Fruit fly (Drosophila melanogaster) whole organism, embryonic: ENCODE results near the gene CG42536.

Experiments used
- CG1024 ChIP-seq: fragments of 200-800 bp; sonication (Bioruptor generic); IDR thresholded peaks from 2 replicates; pipeline ENCODE4 v1.3.6; 2022; ENCODE audit warnings: missing biosample characterization, missing genetic modification characterization
- CG10267 ChIP-seq: fragments of 200-800 bp; sonication (Bioruptor generic); optimal IDR thresholded peaks from 2 replicates; lab custom pipeline; 2018; ENCODE audit warnings: missing biosample characterization, mild to moderate bottlenecking, missing genetic modification characterization, moderate library complexity
- CG10543 ChIP-seq: fragments of 200-800 bp; sonication (Bioruptor generic); optimal IDR thresholded peaks from 3 replicates; lab custom pipeline; 2017; ENCODE audit warnings: missing biosample characterization, mild to moderate bottlenecking, missing genetic modification characterization, moderate library complexity
- CG11696 ChIP-seq: fragments of 200-800 bp; sonication (Bioruptor generic); IDR thresholded peaks from 2 replicates; pipeline ENCODE4 v1.3.6; 2022; ENCODE audit warnings: missing biosample characterization, missing genetic modification characterization
- CG12236 ChIP-seq: fragments of 200-800 bp; sonication (Bioruptor generic); optimal IDR thresholded peaks from 2 replicates; lab custom pipeline; 2016; ENCODE audit warnings: missing biosample characterization, missing genetic modification characterization
- CG15696 ChIP-seq: fragments of 200-800 bp; sonication (Bioruptor generic); optimal IDR thresholded peaks from 2 replicates; lab custom pipeline; 2019; ENCODE audit warnings: missing biosample characterization, mild to moderate bottlenecking, missing genetic modification characterization, moderate library complexity
- CG16813 ChIP-seq: fragments of 200-800 bp; sonication (Bioruptor generic); IDR thresholded peaks from 3 replicates; pipeline ENCODE4 v1.3.6; 2022; ENCODE audit warnings: missing biosample characterization, missing genetic modification characterization; ENCODE audit not compliant: partially characterized antibody
- CG16863 ChIP-seq: fragments of 200-800 bp; sonication (Bioruptor generic); optimal IDR thresholded peaks from 3 replicates; lab custom pipeline; 2016; ENCODE audit warnings: missing biosample characterization, missing genetic modification characterization
- CG17186 ChIP-seq: fragments of 200-800 bp; sonication (Bioruptor generic); optimal IDR thresholded peaks from 3 replicates; lab custom pipeline; 2017; ENCODE audit warnings: missing biosample characterization, missing genetic modification reagents, missing genetic modification characterization
- CG18764 ChIP-seq: fragments of 200-800 bp; sonication (Bioruptor generic); optimal IDR thresholded peaks from 3 replicates; lab custom pipeline; 2016; ENCODE audit warnings: missing biosample characterization, missing genetic modification characterization
- CG2875 ChIP-seq: fragments of 200-800 bp; sonication (Bioruptor generic); optimal IDR thresholded peaks from 2 replicates; lab custom pipeline; 2017; ENCODE audit warnings: missing biosample characterization, mild to moderate bottlenecking, missing genetic modification characterization, missing genetic modification reagents
- CG31224 ChIP-seq: fragments of 200-800 bp; sonication (Bioruptor generic); IDR thresholded peaks from 2 replicates; pipeline ENCODE4 v1.3.6; 2022; ENCODE audit warnings: missing biosample characterization, missing genetic modification characterization
- CG33557 ChIP-seq: fragments of 200-800 bp; sonication (Bioruptor generic); optimal IDR thresholded peaks from 2 replicates; lab custom pipeline; 2019; ENCODE audit warnings: missing biosample characterization, mild to moderate bottlenecking, missing genetic modification characterization, moderate library complexity
- CG34224 ChIP-seq: fragments of 200-800 bp; sonication (Bioruptor generic); IDR thresholded peaks from 3 replicates; pipeline ENCODE4 v1.3.6; 2022; ENCODE audit warnings: missing biosample characterization, missing genetic modification characterization; ENCODE audit not compliant: partially characterized antibody
- CG42726 ChIP-seq: fragments of 200-800 bp; sonication (Bioruptor generic); IDR thresholded peaks from 2 replicates; pipeline ENCODE4 v1.3.6; 2022; ENCODE audit warnings: missing biosample characterization, missing genetic modification characterization; ENCODE audit not compliant: partially characterized antibody
- CG43689 ChIP-seq: fragments of 200-800 bp; sonication (Bioruptor generic); IDR thresholded peaks from 2 replicates; pipeline ENCODE4 v1.3.6; 2022; ENCODE audit warnings: missing biosample characterization, missing genetic modification characterization
- CG7556 ChIP-seq: fragments of 200-800 bp; sonication (Bioruptor generic); optimal IDR thresholded peaks from 2 replicates; lab custom pipeline; 2017; ENCODE audit warnings: missing biosample characterization, mild to moderate bottlenecking, missing genetic modification characterization
- CG8359 ChIP-seq: fragments of 200-800 bp; sonication (Bioruptor generic); optimal IDR thresholded peaks from 2 replicates; lab custom pipeline; 2017; ENCODE audit warnings: missing biosample characterization, mild to moderate bottlenecking, missing genetic modification characterization, borderline replicate concordance
- CG9437 ChIP-seq: fragments of 200-800 bp; sonication (Bioruptor generic); optimal IDR thresholded peaks from 2 replicates; lab custom pipeline; 2018; ENCODE audit warnings: missing biosample characterization, mild to moderate bottlenecking, missing genetic modification characterization
- Chrac-16 ChIP-seq: fragments of 200-800 bp; sonication (Bioruptor generic); optimal IDR thresholded peaks from 3 replicates; lab custom pipeline; 2016; ENCODE audit warnings: missing biosample characterization, missing genetic modification characterization
- CkIIα-i1 ChIP-seq: fragments of 200-800 bp; sonication (Bioruptor generic); IDR thresholded peaks from 2 replicates; pipeline ENCODE4 v1.3.6; 2022; ENCODE audit warnings: missing biosample characterization, missing genetic modification characterization
- CrebB ChIP-seq: fragments of 200-800 bp; sonication (Bioruptor generic); optimal IDR thresholded peaks from 3 replicates; lab custom pipeline; 2018; ENCODE audit warnings: missing biosample characterization, mild to moderate bottlenecking, missing genetic modification characterization
- Drgx ChIP-seq: fragments of 200-800 bp; sonication (Bioruptor generic); IDR thresholded peaks from 2 replicates; pipeline ENCODE4 v1.3.6; 2022; ENCODE audit warnings: missing biosample characterization, missing genetic modification characterization
- Ets65A ChIP-seq: fragments of 200-800 bp; sonication (Bioruptor generic); peaks from one replicate; lab custom pipeline; 2016; ENCODE audit warnings: missing biosample characterization, missing genetic modification characterization
- HLHmδ ChIP-seq: fragments of 200-800 bp; sonication (Bioruptor generic); optimal IDR thresholded peaks from 2 replicates; lab custom pipeline; 2018; ENCODE audit warnings: missing biosample characterization, mild to moderate bottlenecking, missing genetic modification characterization, moderate library complexity
- HmgD ChIP-seq: fragments of 200-800 bp; sonication (Bioruptor generic); optimal IDR thresholded peaks from 3 replicates; lab custom pipeline; 2016; ENCODE audit warnings: missing biosample characterization, missing genetic modification characterization
- Lim3 ChIP-seq: fragments of 200-800 bp; sonication (Bioruptor generic); IDR thresholded peaks from 2 replicates; pipeline ENCODE4 v1.3.6; 2022; ENCODE audit warnings: missing biosample characterization, missing genetic modification characterization
- Myb ChIP-seq: fragments of 200-800 bp; sonication (Bioruptor generic); optimal IDR thresholded peaks from 2 replicates; lab custom pipeline; 2016; ENCODE audit warnings: missing biosample characterization, missing genetic modification characterization
- NC2α ChIP-seq: fragments of 200-800 bp; sonication (Bioruptor generic); optimal IDR thresholded peaks from 2 replicates; lab custom pipeline; 2016; ENCODE audit warnings: missing biosample characterization, missing genetic modification characterization
- Poxn ChIP-seq: fragments of 200-800 bp; sonication (Bioruptor generic); IDR thresholded peaks from 2 replicates; pipeline ENCODE4 v1.3.6; 2022; ENCODE audit warnings: missing biosample characterization, missing genetic modification characterization
- Rx ChIP-seq: fragments of 200-800 bp; sonication (Bioruptor generic); IDR thresholded peaks from 2 replicates; pipeline ENCODE4 v1.3.6; 2022; ENCODE audit warnings: missing biosample characterization, missing genetic modification characterization
- Scr ChIP-seq: fragments of 200-800 bp; sonication (Bioruptor generic); IDR thresholded peaks from 2 replicates; pipeline ENCODE4 v1.3.6; 2022; ENCODE audit warnings: missing biosample characterization, missing genetic modification characterization; ENCODE audit not compliant: partially characterized antibody
- Sry-β ChIP-seq: fragments of 200-800 bp; sonication (Bioruptor generic); optimal IDR thresholded peaks from 2 replicates; lab custom pipeline; 2018; ENCODE audit warnings: missing biosample characterization, mild to moderate bottlenecking, missing genetic modification characterization, moderate library complexity
- Stat92E ChIP-seq, 3 experiments: fragments of >200 bp in 2 of 3; fragments of 200-800 bp in 1 of 3; sonication (Bioruptor generic) in 1 of 3; optimal IDR thresholded peaks; 2 replicates each; lab custom pipeline; 2017 to 2019; ENCODE audit warnings: missing biosample characterization in 3 of 3, missing genetic modification characterization in 3 of 3, mild to moderate bottlenecking in 1 of 3, moderate library complexity in 1 of 3
- bowl ChIP-seq: fragments of 200-800 bp; sonication (Bioruptor generic); IDR thresholded peaks from 2 replicates; pipeline ENCODE4 v1.3.6; 2022; ENCODE audit warnings: missing biosample characterization, missing genetic modification characterization
- croc ChIP-seq: fragments of 200-800 bp; sonication (Bioruptor generic); conservative IDR thresholded peaks from 3 replicates; pipeline ENCODE4 v1.3.6; 2022; ENCODE audit warnings: missing biosample characterization, missing genetic modification characterization
- esg ChIP-seq: fragments of 200-800 bp; sonication (Bioruptor generic); conservative IDR thresholded peaks from 2 replicates; pipeline ENCODE4 v1.3.6; 2022; ENCODE audit warnings: missing biosample characterization, missing genetic modification characterization
- gcm ChIP-seq: fragments of 200-800 bp; sonication (Bioruptor generic); optimal IDR thresholded peaks from 2 replicates; lab custom pipeline; 2019; ENCODE audit warnings: missing biosample characterization, mild to moderate bottlenecking, missing genetic modification characterization, moderate library complexity
- gsb-n ChIP-seq: fragments of 200-800 bp; sonication (Bioruptor generic); optimal IDR thresholded peaks from 3 replicates; lab custom pipeline; 2018; ENCODE audit warnings: missing biosample characterization, mild to moderate bottlenecking, missing genetic modification characterization
- ham ChIP-seq: fragments of 200-800 bp; sonication (Bioruptor generic); IDR thresholded peaks from 2 replicates; pipeline ENCODE4 v1.3.6; 2022; ENCODE audit warnings: missing biosample characterization, missing genetic modification characterization
- mam ChIP-seq: fragments of 200-800 bp; sonication (Bioruptor generic); optimal IDR thresholded peaks from 3 replicates; lab custom pipeline; 2016; ENCODE audit warnings: missing biosample characterization, missing genetic modification characterization
- pfk ChIP-seq: fragments of 200-800 bp; sonication (Bioruptor generic); optimal IDR thresholded peaks from 2 replicates; lab custom pipeline; 2018; ENCODE audit warnings: missing biosample characterization, mild to moderate bottlenecking, missing genetic modification characterization, moderate library complexity
- pita ChIP-seq: fragments of 200-800 bp; sonication (Bioruptor generic); optimal IDR thresholded peaks from 2 replicates; lab custom pipeline; 2017; ENCODE audit warnings: missing biosample characterization, mild to moderate bottlenecking, missing genetic modification characterization
- pros ChIP-seq: fragments of 200-800 bp; sonication (Bioruptor generic); optimal IDR thresholded peaks from 3 replicates; lab custom pipeline; 2019; ENCODE audit warnings: missing biosample characterization, mild to moderate bottlenecking, missing genetic modification characterization, moderate library complexity
- shn ChIP-seq: fragments of 200-800 bp; sonication (Bioruptor generic); optimal IDR thresholded peaks from 3 replicates; lab custom pipeline; 2016; ENCODE audit warnings: missing biosample characterization, missing genetic modification characterization
- tin ChIP-seq: fragments of 200-800 bp; sonication (Bioruptor generic); optimal IDR thresholded peaks from 3 replicates; lab custom pipeline; 2016; ENCODE audit warnings: missing biosample characterization, missing genetic modification characterization
- toy ChIP-seq: fragments of 200-800 bp; sonication (Bioruptor generic); IDR thresholded peaks from 2 replicates; pipeline ENCODE4 v1.3.6; 2022; ENCODE audit warnings: missing biosample characterization, missing genetic modification characterization
- zen2 ChIP-seq: fragments of 200-800 bp; sonication (Bioruptor generic); IDR thresholded peaks from 3 replicates; pipeline ENCODE4 v1.3.6; 2022; ENCODE audit warnings: missing biosample characterization, missing genetic modification characterization; ENCODE audit not compliant: partially characterized antibody

CG42536 gene

dm6 chr3L:10665433-10666150, 35.7 kb upstream of the CG42536 start (continued):
- peak; percentile 99 for TF ChIP-seq gcm (GFP tag; lab: Kevin White, UChicago)
- peak; percentile 78 for TF ChIP-seq bowl
- TF ChIP-seq Chrac-16, result peak; percentile 94
- peak; percentile 91 for TF ChIP-seq CG18764 (GFP tag; lab: Kevin White, UChicago)
- peak; percentile 94 for TF ChIP-seq esg (GFP tag; lab: Robert Waterston, UW)
- TF ChIP-seq Myb (GFP tag; lab: Kevin White, UChicago), result peak; percentile 37
- TF ChIP-seq CG11696 (GFP tag; lab: Robert Waterston, UW), result peak; percentile 98
- peak; percentile 92 for TF ChIP-seq pros (GFP tag; lab: Kevin White, UChicago)
- TF ChIP-seq Ets65A (GFP tag; lab: Kevin White, UChicago), result peak; percentile 95
- TF ChIP-seq Sry-β (GFP tag; lab: Kevin White, UChicago), result peak; percentile 67
- TF ChIP-seq Lim3 (GFP tag; lab: Robert Waterston, UW), result 0 out of 2 replicates have a peak, but pooled peaks have one; percentile 57
- peak; percentile 98 for TF ChIP-seq CG2875 (GFP tag; lab: Kevin White, UChicago)
- TF ChIP-seq CG1024 (GFP tag; lab: Robert Waterston, UW), result peak; percentile 65
- no peak for TF ChIP-seq CG34224 (GFP tag; lab: Robert Waterston, UW)
- TF ChIP-seq Rx (GFP tag; lab: Robert Waterston, UW), result peak; percentile 59
- peak; percentile 67; the same call in 1 of the 2 replicates for TF ChIP-seq CG43689 (GFP tag; lab: Robert Waterston, UW)
- TF ChIP-seq HLHmδ, result no peak
- peak; percentile 53 for TF ChIP-seq shn
- TF ChIP-seq Stat92E (GFP tag; optimal IDR thresholded peaks at IDR 0.05; lab: Kevin White, UChicago), result peak in 2 of 3 experiments; percentile 73 to 98
- TF ChIP-seq zen2 (GFP tag; lab: Robert Waterston, UW), result no peak
- TF ChIP-seq gsb-n (tag; lab: Kevin White, UChicago), result peak; percentile 98
- TF ChIP-seq NC2α (GFP tag; lab: Kevin White, UChicago), result peak; percentile 64
- TF ChIP-seq CG8359 (GFP tag; lab: Kevin White, UChicago), result peak; percentile 91
- no peak for TF ChIP-seq HmgD (GFP tag; lab: Kevin White, UChicago)
- peak; percentile 96 for TF ChIP-seq CG9437 (GFP tag; lab: Kevin White, UChicago)
- TF ChIP-seq CG12236 (GFP tag; lab: Kevin White, UChicago), result peak; percentile 79
- TF ChIP-seq CrebB, result peak; percentile 96
- TF ChIP-seq CG33557 (GFP tag; lab: Kevin White, UChicago), result peak; percentile 99
- peak; percentile 97 for TF ChIP-seq CG10543 (GFP tag; lab: Kevin White, UChicago)
- TF ChIP-seq toy (GFP tag; lab: Robert Waterston, UW), result peak; percentile 48
- TF ChIP-seq CG7556 (GFP tag; lab: Kevin White, UChicago), result peak; percentile 99
- TF ChIP-seq CG16863 (GFP tag; lab: Kevin White, UChicago), result peak; percentile 82
- TF ChIP-seq tin (GFP tag; lab: Kevin White, UChicago), result peak; percentile 96
- peak; percentile 48 for TF ChIP-seq pfk (GFP tag; lab: Kevin White, UChicago)
- peak; percentile 55; the same call in 1 of the 2 replicates for TF ChIP-seq Poxn (GFP tag; lab: Robert Waterston, UW)
- TF ChIP-seq CG10267 (tag; lab: Kevin White, UChicago), result peak; percentile 96
- TF ChIP-seq CG16813 (GFP tag; lab: Robert Waterston, UW), result no peak
- no peak for TF ChIP-seq pita (GFP tag; lab: Kevin White, UChicago)
- peak; percentile 76 for TF ChIP-seq mam
- TF ChIP-seq croc, result peak; percentile 93
- TF ChIP-seq Scr (GFP tag; lab: Robert Waterston, UW), result no peak; the same call in 1 of the 2 replicates
- no peak for TF ChIP-seq CkIIα-i1
- peak; percentile 98 for TF ChIP-seq CG15696 (tag; lab: Kevin White, UChicago)
- TF ChIP-seq CG42726 (GFP tag; lab: Robert Waterston, UW), result no peak
- TF ChIP-seq CG17186 (GFP tag; lab: Kevin White, UChicago), result peak; percentile 89
- peak; percentile 97 for TF ChIP-seq Drgx (GFP tag; lab: Robert Waterston, UW)
- TF ChIP-seq CG31224 (GFP tag; lab: Robert Waterston, UW), result peak; percentile 84
- TF ChIP-seq ham, result peak; percentile 38; the same call in 1 of the 2 replicates
